Fruit fly (Drosophila melanogaster): Measurements from ENCODE around the gene CG13250.

- TF ChIP-seq CG8478 (optimal IDR thresholded peaks at IDR 0.05) (no peak), CTCF (optimal IDR thresholded peaks at IDR 0.05) (no peak)
Observed at dm6 chr3L:20570134-20570533, 36.6 kb downstream of the CG13250 start.

Measured in S2 (cell line).